Worm (Caenorhabditis elegans): ENCODE results near the gene C30F2.5.
A peak's percentile ranks its signal among the peaks of the same experiment; 100 is the strongest.

Gene C30F2.5

DNA sequence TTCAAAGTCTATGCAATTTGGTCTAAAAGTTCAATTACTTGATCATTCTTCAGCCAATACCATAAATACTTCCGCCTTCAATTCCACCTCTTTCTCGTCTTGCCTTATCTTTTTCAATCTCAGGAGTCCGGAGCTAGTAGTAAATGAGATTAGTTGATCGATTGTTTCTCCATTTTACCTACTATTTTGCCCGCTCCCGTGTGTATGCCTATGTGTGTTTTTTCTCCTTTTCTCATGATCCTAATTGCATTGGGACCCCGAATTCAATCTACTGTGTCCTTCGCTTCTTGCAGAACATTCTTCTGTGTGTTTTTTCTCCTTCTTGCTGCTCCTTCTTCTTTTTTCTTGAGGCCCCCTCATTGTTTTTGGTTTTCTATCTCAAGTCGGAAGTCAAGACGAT lies 21.8 kb downstream of the C30F2.5 start:
- TF ChIP-seq efl-3 (GFP tag; optimal IDR thresholded peaks at IDR 0.05) (no peak), pax-3 (tag; optimal IDR thresholded peaks at IDR 0.05) (no peak), ama-1 (optimal IDR thresholded peaks at IDR 0.05) (no peak), hlh-4 (tag; optimal IDR thresholded peaks at IDR 0.05) (no peak), fkh-8 (tag; optimal IDR thresholded peaks at IDR 0.05) (no peak), nhr-85 (tag) (no peak), efl-1 (optimal IDR thresholded peaks at IDR 0.05) (no peak), efl-1 (GFP tag; optimal IDR thresholded peaks at IDR 0.05 in 1 of 2) (no peak), aly-2 (tag; optimal IDR thresholded peaks at IDR 0.05) (no peak), nhr-47 (tag; optimal IDR thresholded peaks at IDR 0.05) (no peak), snpc-4 (tag; optimal IDR thresholded peaks at IDR 0.05) (no peak), ceh-90 (tag; optimal IDR thresholded peaks at IDR 0.05) (no peak), ets-5 (GFP tag; IDR thresholded peaks at IDR 0.05) (no peak), F16B12.6 (tag; optimal IDR thresholded peaks at IDR 0.05) (no peak), isw-1 (GFP tag; IDR thresholded peaks at IDR 0.05) (no peak), zag-1 (tag; optimal IDR thresholded peaks at IDR 0.05) (no peak), mdl-1 (tag; optimal IDR thresholded peaks at IDR 0.05) (no peak), hpl-2 (GFP tag; optimal IDR thresholded peaks at IDR 0.05) (no peak), nhr-11 (tag; optimal IDR thresholded peaks at IDR 0.05) (no peak), irx-1 (tag; optimal IDR thresholded peaks at IDR 0.05) (no peak), unc-86 (tag; optimal IDR thresholded peaks at IDR 0.05) (no peak), tbx-2 (tag; optimal IDR thresholded peaks at IDR 0.05) (peak; percentile 59), lsy-2 (tag; optimal IDR thresholded peaks at IDR 0.05) (peak in 1 of 2 experiments; percentile 13), ces-1 (GFP tag; optimal IDR thresholded peaks at IDR 0.05) (peak; percentile 31), lin-14 (GFP tag; optimal IDR thresholded peaks at IDR 0.05) (peak; percentile 73), skn-1 (tag; optimal IDR thresholded peaks at IDR 0.05) (no peak), ceh-82 (tag; optimal IDR thresholded peaks at IDR 0.05) (no peak), lin-13 (GFP tag; optimal IDR thresholded peaks at IDR 0.05) (no peak), sptf-1 (tag; optimal IDR thresholded peaks at IDR 0.05) (no peak), egl-27 (tag; optimal IDR thresholded peaks at IDR 0.05) (no peak), fkh-10 (GFP tag; optimal IDR thresholded peaks at IDR 0.05) (peak; percentile 41), egl-13 (tag; optimal IDR thresholded peaks at IDR 0.05) (no peak), nhr-77 (tag; optimal IDR thresholded peaks at IDR 0.05) (no peak), rnt-1 (tag; optimal IDR thresholded peaks at IDR 0.05) (no peak), blmp-1 (tag; optimal IDR thresholded peaks at IDR 0.05) (no peak), unc-62 (GFP tag; optimal IDR thresholded peaks at IDR 0.05) (no peak), Y116A8C.19 (tag; optimal IDR thresholded peaks at IDR 0.05; ENCODE audit: borderline replicate concordance) (no peak), nhr-71 (tag; optimal IDR thresholded peaks at IDR 0.05) (peak; percentile 23), nhr-237 (tag; optimal IDR thresholded peaks at IDR 0.05) (no peak), unc-30 (tag; optimal IDR thresholded peaks at IDR 0.05) (no peak), dpl-1 (GFP tag; optimal IDR thresholded peaks at IDR 0.05) (no peak), mab-9 (GFP tag; IDR thresholded peaks at IDR 0.05) (no peak), C04F5.9 (tag; optimal IDR thresholded peaks at IDR 0.05) (no peak), tlp-1 (tag; optimal IDR thresholded peaks at IDR 0.05) (no peak), elt-3 (tag; optimal IDR thresholded peaks at IDR 0.05) (no peak)

DNA sequence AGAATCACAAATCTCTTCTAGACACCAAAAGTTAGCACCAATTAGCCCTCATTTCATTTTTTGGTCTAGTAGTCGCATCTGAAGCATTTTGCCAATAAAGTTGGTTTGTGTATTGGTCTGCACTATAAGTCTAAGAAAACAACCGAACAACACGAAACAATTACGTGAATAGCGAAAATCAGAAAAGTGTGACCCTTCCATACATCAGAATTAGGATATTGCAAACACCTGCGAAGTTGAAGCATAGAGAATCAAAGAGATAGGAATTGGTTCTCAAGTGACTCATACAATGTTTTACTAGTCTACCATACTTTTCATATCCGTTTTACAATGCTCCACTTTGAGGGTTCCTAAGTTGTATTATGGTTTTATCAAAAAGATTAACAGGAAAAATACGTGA lies 22.7 kb downstream of the C30F2.5 start:
- no peak for TF ChIP-seq xbp-1 (tag; optimal IDR thresholded peaks at IDR 0.05)
- TF ChIP-seq fkh-4 (tag; optimal IDR thresholded peaks at IDR 0.05; ENCODE audit: borderline replicate concordance) = peak; percentile 78
- TF ChIP-seq nhr-71 (tag; optimal IDR thresholded peaks at IDR 0.05) = peak; percentile 11
- TF ChIP-seq dsc-1 (tag; optimal IDR thresholded peaks at IDR 0.05) = peak; percentile 96

Measured in whole organism, L1 larva.